Fruit fly (Drosophila melanogaster): ENCODE results near the gene Reck.

Reck gene

DNA sequence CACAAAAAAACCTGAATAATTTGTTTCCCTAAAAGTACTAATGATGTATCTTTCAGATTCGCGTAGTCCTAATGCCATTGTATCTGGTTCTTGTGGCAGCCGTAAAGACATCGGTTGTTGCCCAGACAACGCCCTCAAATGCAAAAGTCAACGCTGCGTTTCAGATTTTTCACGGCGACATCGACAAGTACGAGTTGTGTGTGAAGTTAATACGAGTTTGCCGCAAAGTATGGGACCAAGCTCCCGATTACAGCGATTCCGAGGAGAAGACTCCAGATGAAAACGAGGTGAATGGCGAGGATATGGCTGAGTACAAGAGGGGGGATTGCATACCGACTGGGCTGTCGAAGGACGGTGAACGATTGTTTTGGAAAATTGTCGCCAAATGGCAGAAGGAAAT is 33.8 kb downstream of the Reck start:
- no peak for TF ChIP-seq Pif1A (GFP tag; optimal IDR thresholded peaks at IDR 0.05)
- TF ChIP-seq EcR (GFP tag; optimal IDR thresholded peaks at IDR 0.05) = peak; percentile 66

DNA sequence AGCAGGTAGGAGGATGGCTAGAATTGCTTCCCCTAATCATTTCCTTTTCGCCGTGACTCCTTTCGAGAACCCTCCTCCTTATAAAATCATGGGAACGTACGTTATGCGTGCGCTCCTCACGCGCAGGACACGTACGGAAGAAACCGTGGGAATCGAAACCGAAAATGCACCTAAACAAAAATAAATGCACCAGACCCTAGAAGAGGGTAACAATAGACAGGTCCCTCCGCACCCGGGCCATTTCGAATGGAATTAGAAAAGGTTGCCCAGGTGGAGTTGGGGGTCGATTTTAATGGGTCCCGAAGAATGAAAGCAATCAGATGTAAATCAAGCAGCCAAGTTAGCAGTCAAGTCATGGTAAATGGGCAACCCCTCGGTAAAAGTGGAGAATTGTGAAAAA is 34.5 kb downstream of the Reck start, which contains the start of gene CG3349:
Gene CG3349, plus strand, starts transcription at position 289 of the 400 bp plus-strand sequence.
- TF ChIP-seq CG14655 (GFP tag; optimal IDR thresholded peaks at IDR 0.05) (no peak), D1 (tag; optimal IDR thresholded peaks at IDR 0.05) (no peak), CG9948 (tag; optimal IDR thresholded peaks at IDR 0.05) (no peak), EcR (GFP tag; optimal IDR thresholded peaks at IDR 0.05) (no peak), Ets98B (GFP tag; IDR thresholded peaks at IDR 0.05) (no peak), Snoo (tag; optimal IDR thresholded peaks at IDR 0.05) (no peak)

dm6 chr3L:14978496-14978894 is 35.4 kb downstream of the Reck start:
- no peak for TF ChIP-seq CG14655 (GFP tag; optimal IDR thresholded peaks at IDR 0.05)
- TF ChIP-seq Pif1A (GFP tag; optimal IDR thresholded peaks at IDR 0.05) = no peak
- peak; percentile 39 for TF ChIP-seq CG32121 (GFP tag; IDR thresholded peaks at IDR 0.05)
- peak; percentile 73 for TF ChIP-seq fd96Ca (GFP tag; IDR thresholded peaks at IDR 0.05)
- 0 out of 2 replicates have a peak, but pooled peaks have one; percentile 24 for TF ChIP-seq Ets98B (GFP tag; IDR thresholded peaks at IDR 0.05)
- TF ChIP-seq rn (GFP tag; IDR thresholded peaks at IDR 0.05) = no peak
- TF ChIP-seq CG4496 (GFP tag; IDR thresholded peaks at IDR 0.05) = 0 out of 3 replicates have a peak, but pooled peaks have one; percentile 38
- no peak for TF ChIP-seq Pif1B (GFP tag; optimal IDR thresholded peaks at IDR 0.05)
- no peak for TF ChIP-seq CG10348 (GFP tag; IDR thresholded peaks at IDR 0.05)
- TF ChIP-seq CG34367 (tag; optimal IDR thresholded peaks at IDR 0.05) = no peak
- TF ChIP-seq CG8159 (tag; optimal IDR thresholded peaks at IDR 0.05) = no peak
- TF ChIP-seq CG12605 (GFP tag; IDR thresholded peaks at IDR 0.05) = no peak
- no peak for TF ChIP-seq CG8301 (tag; optimal IDR thresholded peaks at IDR 0.05)
- no peak for TF ChIP-seq Snoo (tag; optimal IDR thresholded peaks at IDR 0.05)
- no peak for TF ChIP-seq CG17806 (tag; optimal IDR thresholded peaks at IDR 0.05)
- no peak for TF ChIP-seq D1 (tag; optimal IDR thresholded peaks at IDR 0.05)
- no peak for TF ChIP-seq gl (tag; optimal IDR thresholded peaks at IDR 0.05)
- peak; percentile 98 for TF ChIP-seq EcR (GFP tag; optimal IDR thresholded peaks at IDR 0.05)
- peak; percentile 3 for TF ChIP-seq CG13204 (GFP tag; optimal IDR thresholded peaks at IDR 0.05)
- TF ChIP-seq CG15710 (tag; optimal IDR thresholded peaks at IDR 0.05) = no peak
- TF ChIP-seq CG9948 (tag; optimal IDR thresholded peaks at IDR 0.05) = no peak

DNA sequence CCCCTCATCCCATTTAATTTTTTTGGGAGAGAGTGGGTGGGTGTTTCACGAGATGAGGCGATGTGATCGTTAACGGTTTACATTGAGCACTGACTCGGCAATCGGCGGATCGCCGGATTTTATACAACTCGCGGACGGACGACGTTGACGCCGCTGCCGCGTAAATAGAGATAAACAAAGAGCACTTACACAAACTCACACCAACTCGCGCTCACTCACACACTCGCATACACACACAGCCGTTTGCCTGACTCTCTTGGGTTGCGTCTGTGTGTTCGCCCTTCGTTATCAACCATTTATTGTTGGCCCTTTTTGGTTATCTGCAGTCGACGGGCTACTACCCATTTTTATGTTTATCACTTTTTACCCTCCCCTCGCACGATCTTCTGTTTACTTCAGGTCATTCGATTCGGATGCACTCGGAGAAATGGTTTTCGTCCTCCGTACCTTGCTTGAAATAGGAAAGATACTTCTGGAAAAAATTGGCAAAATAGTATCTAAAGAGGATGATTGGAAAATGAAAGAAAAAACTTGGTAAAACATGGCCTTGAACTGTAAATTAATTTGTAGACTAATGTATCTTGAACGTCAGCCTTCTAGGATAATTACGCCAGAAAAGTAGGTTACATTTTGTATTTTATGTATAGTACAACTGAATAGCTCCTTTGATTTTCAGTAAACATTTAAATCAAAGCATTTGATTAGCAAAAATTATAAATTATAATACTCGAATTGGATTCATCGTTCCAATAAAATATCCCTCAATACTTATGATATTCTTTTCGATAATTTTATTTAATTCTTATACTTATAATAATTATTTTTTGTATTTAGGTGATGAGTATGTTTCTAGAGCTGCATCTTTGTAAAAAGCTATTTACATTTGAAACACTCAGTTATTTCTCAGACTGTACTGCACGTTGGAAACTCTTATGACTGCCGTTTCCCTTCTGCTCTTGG is 36.0 kb downstream of the Reck start:
- TF ChIP-seq EcR (GFP tag; optimal IDR thresholded peaks at IDR 0.05) = peak; percentile 87
- no peak for TF ChIP-seq CG32121 (GFP tag; IDR thresholded peaks at IDR 0.05)
- no peak for TF ChIP-seq CG12605 (GFP tag; IDR thresholded peaks at IDR 0.05)
- peak; percentile 27 for TF ChIP-seq Pif1B (GFP tag; optimal IDR thresholded peaks at IDR 0.05)
- peak; percentile 71 for TF ChIP-seq CG9948 (tag; optimal IDR thresholded peaks at IDR 0.05)
- TF ChIP-seq CG14655 (GFP tag; optimal IDR thresholded peaks at IDR 0.05) = peak; percentile 63
- peak; percentile 15 for TF ChIP-seq CG13204 (GFP tag; optimal IDR thresholded peaks at IDR 0.05)
- TF ChIP-seq CG8301 (tag; optimal IDR thresholded peaks at IDR 0.05) = peak; percentile 2
- peak; percentile 73 for TF ChIP-seq CG15710 (tag; optimal IDR thresholded peaks at IDR 0.05)
- TF ChIP-seq D1 (tag; optimal IDR thresholded peaks at IDR 0.05) = no peak
- no peak for TF ChIP-seq CG10348 (GFP tag; IDR thresholded peaks at IDR 0.05)
- peak; percentile 77 for TF ChIP-seq CG8159 (tag; optimal IDR thresholded peaks at IDR 0.05)
- no peak for TF ChIP-seq rn (GFP tag; IDR thresholded peaks at IDR 0.05)
- no peak; the same call in 1 of the 2 replicates for TF ChIP-seq Ets98B (GFP tag; IDR thresholded peaks at IDR 0.05)
- TF ChIP-seq Pif1A (GFP tag; optimal IDR thresholded peaks at IDR 0.05) = peak; percentile 21
- TF ChIP-seq CG4496 (GFP tag; IDR thresholded peaks at IDR 0.05) = peak; percentile 39; the same call in 1 of the 3 replicates
- peak; percentile 21 for TF ChIP-seq CG34367 (tag; optimal IDR thresholded peaks at IDR 0.05)
- no peak for TF ChIP-seq fd96Ca (GFP tag; IDR thresholded peaks at IDR 0.05)
- TF ChIP-seq CG17806 (tag; optimal IDR thresholded peaks at IDR 0.05) = peak; percentile 29
- peak; percentile 64 for TF ChIP-seq Snoo (tag; optimal IDR thresholded peaks at IDR 0.05)
- TF ChIP-seq gl (tag; optimal IDR thresholded peaks at IDR 0.05) = no peak

DNA sequence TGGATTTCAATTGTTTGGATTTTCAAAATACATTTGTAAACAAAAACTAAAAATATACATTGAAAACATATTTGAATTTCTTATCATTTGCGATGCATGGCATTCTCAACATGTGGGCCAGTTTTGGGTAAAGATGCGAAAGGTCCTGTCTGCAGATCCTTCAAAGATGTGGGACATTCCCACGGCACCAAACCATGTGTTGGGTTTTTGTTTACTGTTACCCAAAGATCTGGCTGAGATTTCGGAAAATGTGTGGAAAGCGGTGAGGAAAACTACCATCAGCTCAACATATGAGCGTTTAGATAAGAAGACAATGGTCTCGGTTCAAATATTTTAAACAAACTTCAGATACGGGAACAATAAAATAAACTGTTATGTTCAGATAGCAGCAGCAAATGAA is 37.8 kb downstream of the Reck start:
- TF ChIP-seq gl (tag; optimal IDR thresholded peaks at IDR 0.05) = no peak
- no peak for TF ChIP-seq Ets98B (GFP tag; IDR thresholded peaks at IDR 0.05)
- no peak for TF ChIP-seq rn (GFP tag; IDR thresholded peaks at IDR 0.05)
- TF ChIP-seq CG8301 (tag; optimal IDR thresholded peaks at IDR 0.05) = no peak
- TF ChIP-seq CG8159 (tag; optimal IDR thresholded peaks at IDR 0.05) = no peak
- TF ChIP-seq CG15710 (tag; optimal IDR thresholded peaks at IDR 0.05) = no peak
- no peak for TF ChIP-seq fd96Ca (GFP tag; IDR thresholded peaks at IDR 0.05)
- TF ChIP-seq D1 (tag; optimal IDR thresholded peaks at IDR 0.05) = no peak
- no peak for TF ChIP-seq CG4496 (GFP tag; IDR thresholded peaks at IDR 0.05)
- TF ChIP-seq CG12605 (GFP tag; IDR thresholded peaks at IDR 0.05) = no peak
- TF ChIP-seq CG34367 (tag; optimal IDR thresholded peaks at IDR 0.05) = no peak
- no peak for TF ChIP-seq CG13204 (GFP tag; optimal IDR thresholded peaks at IDR 0.05)

DNA sequence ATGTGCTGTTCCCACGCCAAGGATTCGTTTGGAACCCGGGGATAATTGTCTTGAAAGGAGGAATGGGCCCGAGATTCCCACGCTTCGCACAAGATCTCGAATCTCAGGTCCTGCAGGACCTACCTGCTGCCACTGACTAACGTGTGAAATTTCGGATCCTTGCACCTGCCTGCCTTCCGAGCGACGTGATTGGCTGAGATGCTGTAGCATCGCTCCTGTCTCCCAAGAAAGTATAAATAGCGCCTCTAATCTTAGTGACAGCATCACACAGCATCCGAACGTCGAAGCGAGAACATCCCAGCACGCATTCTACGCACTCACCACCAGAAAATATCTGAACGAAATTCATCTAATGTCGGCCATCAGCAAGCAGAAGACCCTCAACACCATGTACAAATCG is 38.9 kb downstream of the Reck start:
- no peak for TF ChIP-seq Ets98B (GFP tag; IDR thresholded peaks at IDR 0.05)
- no peak for TF ChIP-seq CG14655 (GFP tag; optimal IDR thresholded peaks at IDR 0.05)
- TF ChIP-seq CG9948 (tag; optimal IDR thresholded peaks at IDR 0.05) = no peak
- TF ChIP-seq rn (GFP tag; IDR thresholded peaks at IDR 0.05) = no peak
- TF ChIP-seq CG8301 (tag; optimal IDR thresholded peaks at IDR 0.05) = no peak
- TF ChIP-seq D1 (tag; optimal IDR thresholded peaks at IDR 0.05) = no peak
- TF ChIP-seq CG15710 (tag; optimal IDR thresholded peaks at IDR 0.05) = no peak

Measured in whole organism, pupa.